Worm (Caenorhabditis elegans): ENCODE results near the gene C17H12.6.
A peak's percentile ranks its signal among the peaks of the same experiment; 100 is the strongest.

Gene C17H12.6

DNA sequence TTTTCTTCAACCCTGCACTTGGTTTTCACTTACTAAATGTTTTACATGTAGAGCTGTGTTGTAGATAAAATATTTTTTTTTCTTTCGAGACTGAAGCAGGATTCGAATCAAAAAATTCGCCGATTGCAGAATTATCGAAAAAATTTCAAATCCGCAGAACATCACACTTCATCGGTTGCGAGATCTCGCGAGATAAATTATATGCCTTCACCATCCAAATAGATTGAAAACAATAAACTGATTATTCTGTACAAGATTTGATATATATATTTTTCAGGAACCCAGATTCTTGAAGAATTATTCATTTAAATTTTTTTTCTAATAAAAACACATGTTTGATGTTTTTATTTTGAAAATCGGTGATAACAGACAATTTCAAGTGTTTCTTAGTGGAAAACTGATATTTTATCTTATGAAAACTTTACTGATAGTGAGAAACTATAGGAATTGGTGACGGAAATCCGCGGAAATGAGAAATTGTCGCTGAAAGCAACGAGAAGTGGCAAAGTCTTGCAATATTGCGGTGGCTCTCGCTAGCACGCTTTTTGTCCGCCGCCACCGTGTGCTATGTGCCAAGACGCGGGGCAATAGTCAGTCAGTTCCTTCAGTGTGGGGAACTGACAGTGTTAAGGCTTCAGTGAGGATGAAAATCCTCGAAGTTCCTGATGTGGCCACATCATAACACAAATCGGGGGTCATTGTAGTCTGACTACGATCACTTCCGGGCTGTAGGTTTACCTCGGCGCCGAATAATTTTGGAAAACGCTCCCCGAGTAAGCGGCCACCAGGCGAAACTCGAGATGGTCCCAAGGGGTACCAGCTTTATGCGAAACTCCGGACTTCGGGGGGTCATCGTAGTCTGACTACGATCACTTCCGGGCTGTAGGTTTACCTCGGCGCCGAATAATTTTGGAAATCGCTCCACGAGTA, 29.7 kb downstream of the C17H12.6 start (continued):
- TF ChIP-seq unc-98 (GFP tag; IDR thresholded peaks at IDR 0.05) (no peak), unc-30 (tag; optimal IDR thresholded peaks at IDR 0.05) (no peak), C16A3.4 (tag; optimal IDR thresholded peaks at IDR 0.05) (no peak), C34B4.2 (tag; optimal IDR thresholded peaks at IDR 0.05) (no peak), nhr-12 (tag; optimal IDR thresholded peaks at IDR 0.05) (no peak), lin-15B (tag; optimal IDR thresholded peaks at IDR 0.05) (no peak), fkh-8 (tag; optimal IDR thresholded peaks at IDR 0.05) (no peak), skn-1 (tag; optimal IDR thresholded peaks at IDR 0.05) (no peak), aha-1 (tag; optimal IDR thresholded peaks at IDR 0.05) (no peak), sox-4 (tag; optimal IDR thresholded peaks at IDR 0.05) (no peak), unc-86 (tag; optimal IDR thresholded peaks at IDR 0.05) (no peak), nhr-84 (tag; optimal IDR thresholded peaks at IDR 0.05) (no peak), efl-3 (GFP tag; optimal IDR thresholded peaks at IDR 0.05) (no peak), nhr-85 (tag) (no peak), ceh-63 (GFP tag; optimal IDR thresholded peaks at IDR 0.05) (no peak), egl-13 (tag; optimal IDR thresholded peaks at IDR 0.05) (no peak), efl-1 (optimal IDR thresholded peaks at IDR 0.05) (no peak), efl-1 (GFP tag; optimal IDR thresholded peaks at IDR 0.05 in 1 of 2) (no peak), lsy-2 (tag; optimal IDR thresholded peaks at IDR 0.05) (no peak), ztf-11 (tag; optimal IDR thresholded peaks at IDR 0.05) (no peak), C04F5.9 (tag; optimal IDR thresholded peaks at IDR 0.05) (no peak), nhr-77 (tag; optimal IDR thresholded peaks at IDR 0.05) (no peak), sup-37 (GFP tag; optimal IDR thresholded peaks at IDR 0.05) (no peak), nhr-90 (tag; optimal IDR thresholded peaks at IDR 0.05; ENCODE audit: poor library complexity) (peak; percentile 43), alr-1 (tag; optimal IDR thresholded peaks at IDR 0.05; ENCODE audit: borderline replicate concordance) (no peak), pax-3 (tag; optimal IDR thresholded peaks at IDR 0.05) (no peak), nhr-47 (tag; optimal IDR thresholded peaks at IDR 0.05) (no peak), isw-1 (GFP tag; IDR thresholded peaks at IDR 0.05) (no peak), nhr-20 (tag; optimal IDR thresholded peaks at IDR 0.05) (peak; percentile 32), mef-2 (tag; optimal IDR thresholded peaks at IDR 0.05) (no peak), elt-3 (tag; optimal IDR thresholded peaks at IDR 0.05) (no peak), fkh-4 (tag; optimal IDR thresholded peaks at IDR 0.05; ENCODE audit: borderline replicate concordance) (no peak), lin-35 (GFP tag; optimal IDR thresholded peaks at IDR 0.05) (peak in 1 of 2 experiments; percentile 21), grh-1 (GFP tag; IDR thresholded peaks at IDR 0.05) (no peak), mdl-1 (tag; optimal IDR thresholded peaks at IDR 0.05) (no peak), ceh-8 (GFP tag; optimal IDR thresholded peaks at IDR 0.05) (no peak)

DNA sequence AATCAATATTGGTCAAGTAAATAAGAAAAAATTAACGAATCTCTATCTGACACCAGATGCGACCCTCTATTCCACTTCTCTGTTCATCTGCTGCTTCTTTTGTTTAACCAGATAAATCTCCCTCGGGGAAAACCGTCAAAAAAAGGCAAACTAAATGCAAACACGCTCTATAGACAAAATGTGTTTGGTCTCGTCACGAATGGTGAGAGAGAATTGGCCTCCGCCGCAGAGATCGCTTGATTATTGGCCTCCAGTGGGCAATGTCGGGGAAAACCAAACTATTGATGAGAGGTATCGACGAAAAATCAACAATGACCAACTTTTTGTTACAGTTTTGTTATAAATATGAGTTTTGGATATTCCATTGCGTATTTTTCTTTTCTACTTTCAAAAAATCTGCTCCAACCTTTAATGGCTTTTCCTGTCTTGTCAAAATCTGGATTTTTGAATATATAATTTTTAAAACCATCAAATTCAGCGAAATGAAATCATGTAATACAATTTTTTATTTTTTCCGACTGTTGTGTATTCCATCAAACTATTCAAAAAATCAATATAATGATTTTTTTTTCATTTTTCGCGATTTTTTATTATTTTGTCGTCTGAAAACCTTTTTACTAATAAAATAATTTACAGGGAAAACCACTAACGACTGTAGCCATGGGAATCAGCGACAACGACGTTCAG, 31.7 kb downstream of the C17H12.6 start, which contains the start of the genes C17H12.2 and vha-8:
Gene C17H12.2, minus strand, starts transcription at position 51 of the 687 bp plus-strand sequence.
Gene vha-8, plus strand, starts transcription at position 637 of the 687 bp plus-strand sequence.
- TF ChIP-seq nhr-85 (tag) (peak; percentile 94), Y116A8C.19 (tag; optimal IDR thresholded peaks at IDR 0.05; ENCODE audit: borderline replicate concordance) (no peak), hlh-17 (GFP tag; optimal IDR thresholded peaks at IDR 0.05; ENCODE audit: borderline replicate concordance) (no peak), fos-1 (tag; optimal IDR thresholded peaks at IDR 0.05) (peak; percentile 92), ceh-82 (tag; optimal IDR thresholded peaks at IDR 0.05) (peak; percentile 82 to 98 (median 84)), zag-1 (tag; optimal IDR thresholded peaks at IDR 0.05) (peak; percentile 75), fkh-4 (tag; optimal IDR thresholded peaks at IDR 0.05; ENCODE audit: borderline replicate concordance) (peak; percentile 45), elt-3 (tag; optimal IDR thresholded peaks at IDR 0.05) (peak in 4 of 6 experiments; percentile 11 to 94 (median 79)), hlh-4 (tag; optimal IDR thresholded peaks at IDR 0.05) (no peak), nhr-84 (tag; optimal IDR thresholded peaks at IDR 0.05) (no peak), nhr-12 (tag; optimal IDR thresholded peaks at IDR 0.05) (no peak), sup-37 (GFP tag; optimal IDR thresholded peaks at IDR 0.05) (peak; percentile 41), skn-1 (tag; optimal IDR thresholded peaks at IDR 0.05) (peak; percentile 88), snpc-4 (tag; optimal IDR thresholded peaks at IDR 0.05) (peak; percentile 84), grh-1 (GFP tag; IDR thresholded peaks at IDR 0.05) (peak; percentile 86), lin-35 (GFP tag; optimal IDR thresholded peaks at IDR 0.05) (peak; percentile 90 to 94), ceh-90 (tag; optimal IDR thresholded peaks at IDR 0.05) (no peak), nhr-76 (tag; optimal IDR thresholded peaks at IDR 0.05) (peak; percentile 35), ceh-8 (GFP tag; optimal IDR thresholded peaks at IDR 0.05) (peak; percentile 54), rnt-1 (tag; optimal IDR thresholded peaks at IDR 0.05) (peak; percentile 95), unc-130 (tag; optimal IDR thresholded peaks at IDR 0.05) (peak; percentile 97), nhr-77 (tag; optimal IDR thresholded peaks at IDR 0.05) (peak; percentile 98), alr-1 (tag; optimal IDR thresholded peaks at IDR 0.05; ENCODE audit: borderline replicate concordance) (no peak), vab-15 (tag; optimal IDR thresholded peaks at IDR 0.05) (peak; percentile 96)
